Fruit fly (Drosophila melanogaster) whole organism, pupa: ENCODE measurements around the gene Nepl14.

Experiments
- CG10348 ChIP-seq: fragments of 200-800 bp; sonication (Bioruptor generic); IDR thresholded peaks from 2 replicates; pipeline ENCODE4 v1.3.6; 2022; ENCODE audit warnings: missing biosample characterization, missing genetic modification characterization
- CG12605 ChIP-seq: fragments of 200-800 bp; sonication (Bioruptor generic); IDR thresholded peaks from 2 replicates; pipeline ENCODE4 v1.3.6; 2022; ENCODE audit warnings: missing biosample characterization, missing genetic modification characterization
- CG15710 ChIP-seq: fragments of 200-800 bp; sonication (Bioruptor generic); optimal IDR thresholded peaks from 2 replicates; lab custom pipeline; 2018; ENCODE audit warnings: missing biosample characterization, mild to moderate bottlenecking, missing genetic modification characterization, moderate library complexity
- CG17806 ChIP-seq: fragments of 200-800 bp; sonication (Bioruptor generic); optimal IDR thresholded peaks from 2 replicates; lab custom pipeline; 2018; ENCODE audit warnings: missing biosample characterization, mild to moderate bottlenecking, missing genetic modification characterization, moderate library complexity
- EcR ChIP-seq: fragments of 200-800 bp; sonication (Bioruptor generic); optimal IDR thresholded peaks from 3 replicates; lab custom pipeline; 2019; ENCODE audit warnings: missing biosample characterization, missing genetic modification characterization, mild to moderate bottlenecking, moderate library complexity, missing genetic modification reagents
- Pif1A ChIP-seq: fragments of 200-800 bp; sonication (Bioruptor generic); optimal IDR thresholded peaks from 3 replicates; lab custom pipeline; 2016; ENCODE audit warnings: missing biosample characterization, missing genetic modification characterization
- fd96Ca ChIP-seq: fragments of 200-800 bp; sonication (Bioruptor generic); IDR thresholded peaks from 3 replicates; pipeline ENCODE4 v1.3.6; 2022; ENCODE audit warnings: missing biosample characterization, missing genetic modification characterization

DNA sequence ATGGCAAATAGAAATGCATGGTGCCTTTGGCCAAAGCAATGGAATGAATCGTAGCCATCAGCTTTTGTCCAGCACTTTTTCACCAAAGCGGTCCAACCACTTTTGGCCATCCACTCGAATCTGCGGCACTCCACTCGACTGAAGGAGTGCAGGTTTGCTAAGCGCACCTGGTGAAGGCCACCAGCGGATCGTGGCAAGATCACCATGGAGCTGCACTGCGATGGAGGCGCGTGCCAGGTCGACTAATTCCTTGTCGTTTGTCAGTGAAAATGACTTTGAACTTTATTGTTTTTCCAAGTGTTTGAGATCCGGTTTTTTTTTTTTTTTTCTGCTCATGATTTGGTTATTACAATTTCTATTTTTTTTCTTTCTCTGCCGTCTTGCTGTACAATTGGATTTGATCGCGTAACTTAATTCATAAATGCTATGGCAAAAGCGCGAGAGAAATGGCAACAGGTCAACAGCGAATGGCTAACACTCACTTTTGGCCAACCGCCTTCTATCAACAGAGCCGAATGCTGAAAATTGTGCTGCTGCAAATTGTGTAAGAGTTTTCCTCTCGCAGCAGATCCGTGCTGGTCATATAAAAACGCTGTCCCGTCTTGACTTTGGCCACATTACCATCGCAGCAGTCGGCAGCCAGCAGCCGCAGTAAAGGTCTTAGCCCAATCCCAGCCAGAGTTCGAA is 40.3 kb upstream of the Nepl14 start, which contains the start of gene CG7031:
- TF ChIP-seq CG12605 (GFP tag; lab: Robert Waterston, UW) (no peak), Pif1A (GFP tag; lab: Kevin White, UChicago) (no peak), fd96Ca (GFP tag; lab: Robert Waterston, UW) (no peak), CG10348 (GFP tag; lab: Robert Waterston, UW) (no peak), CG17806 (tag; lab: Kevin White, UChicago) (no peak), EcR (no peak), CG15710 (tag; lab: Kevin White, UChicago) (no peak)
